Fruit fly (Drosophila melanogaster): ENCODE results near the gene Socs16D.

Socs16D gene

dm6 chrX:17852457-17852856 lies 25.1 kb upstream of the Socs16D start, which contains the start of gene CG32554:
Gene CG32554 (minus strand): TSS chrX:17852685.
- TF ChIP-seq CG8478 (optimal IDR thresholded peaks at IDR 0.05): no peak
- TF ChIP-seq usp (GFP tag; optimal IDR thresholded peaks at IDR 0.05): no peak
- no peak for TF ChIP-seq Dll (optimal IDR thresholded peaks at IDR 0.05)
- no peak for TF ChIP-seq EcR (GFP tag; optimal IDR thresholded peaks at IDR 0.05)
- no peak for TF ChIP-seq pan (optimal IDR thresholded peaks at IDR 0.05)
- no peak for TF ChIP-seq psq (optimal IDR thresholded peaks at IDR 0.05)

- TF ChIP-seq pan (optimal IDR thresholded peaks at IDR 0.05): no peak
- no peak for TF ChIP-seq Dll (optimal IDR thresholded peaks at IDR 0.05)
Observed at dm6 chrX:17850179-17850578, 22.8 kb upstream of the Socs16D start, which contains the start of the genes CG15814 and Spt7. Gene CG15814 (minus strand): TSS chrX:17850342. Gene Spt7 (plus strand): TSS chrX:17850460.

DNA sequence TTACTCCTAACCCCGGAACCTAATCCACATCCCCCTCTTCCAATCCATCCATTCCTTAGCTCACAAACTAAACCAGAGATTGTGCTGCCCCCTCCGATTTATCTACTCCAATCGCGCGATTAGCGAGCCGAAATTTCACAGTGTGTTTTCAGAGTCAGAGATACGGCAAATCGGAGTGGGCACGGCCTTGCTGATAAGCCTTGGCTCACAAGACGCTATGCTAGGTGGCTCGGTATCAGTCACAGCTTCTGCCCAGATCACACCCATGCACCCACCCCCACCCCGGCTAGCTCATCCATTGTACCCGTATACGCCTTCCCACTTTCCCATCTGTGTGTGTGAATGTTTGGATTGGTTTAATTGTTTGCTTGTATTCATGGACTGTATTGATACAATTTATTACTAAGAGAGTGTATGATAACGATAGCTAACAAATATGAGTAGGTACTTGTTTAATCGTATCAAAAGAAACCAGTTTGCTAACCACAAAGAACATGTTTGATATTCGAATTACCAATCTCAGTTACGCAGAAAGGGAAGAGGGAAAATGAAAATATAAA lies 18.5 kb upstream of the Socs16D start:
- no peak for TF ChIP-seq usp (GFP tag; optimal IDR thresholded peaks at IDR 0.05)
- no peak for TF ChIP-seq EcR (GFP tag; optimal IDR thresholded peaks at IDR 0.05)
- no peak for TF ChIP-seq pan (optimal IDR thresholded peaks at IDR 0.05)
- TF ChIP-seq Dll (optimal IDR thresholded peaks at IDR 0.05): no peak
- TF ChIP-seq psq (optimal IDR thresholded peaks at IDR 0.05): no peak
- TF ChIP-seq CG8478 (optimal IDR thresholded peaks at IDR 0.05): no peak

DNA sequence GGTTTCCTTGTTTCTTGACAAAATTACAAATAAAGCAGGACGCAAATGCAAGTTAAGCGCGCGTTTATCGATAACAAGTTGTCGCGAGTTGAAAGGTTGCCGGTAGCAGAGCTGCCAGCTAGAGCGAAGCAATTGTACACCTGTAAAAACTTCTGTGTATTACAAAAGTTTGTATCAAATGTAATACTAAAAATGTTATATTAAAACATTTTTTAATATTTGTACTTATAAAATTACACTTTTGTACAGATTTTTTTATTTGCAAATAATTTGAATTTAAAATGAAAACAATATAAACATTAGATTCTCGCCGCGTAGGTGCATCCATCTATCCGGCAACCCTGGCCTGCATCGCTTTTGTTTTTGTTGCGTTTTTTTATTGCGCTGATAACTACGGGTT lies 17.3 kb upstream of the Socs16D start, which contains the start of the genes CG8142 and Ucp4A:
CG8142 (minus strand) TSS at position 82 of the 400 bp plus-strand sequence.
Ucp4A (plus strand) TSS at position 327 of the 400 bp plus-strand sequence.
- TF ChIP-seq psq (optimal IDR thresholded peaks at IDR 0.05) (no peak), pan (optimal IDR thresholded peaks at IDR 0.05) (no peak), EcR (GFP tag; optimal IDR thresholded peaks at IDR 0.05) (no peak), usp (GFP tag; optimal IDR thresholded peaks at IDR 0.05) (no peak), Dll (optimal IDR thresholded peaks at IDR 0.05) (no peak), CG8478 (optimal IDR thresholded peaks at IDR 0.05) (no peak)

DNA sequence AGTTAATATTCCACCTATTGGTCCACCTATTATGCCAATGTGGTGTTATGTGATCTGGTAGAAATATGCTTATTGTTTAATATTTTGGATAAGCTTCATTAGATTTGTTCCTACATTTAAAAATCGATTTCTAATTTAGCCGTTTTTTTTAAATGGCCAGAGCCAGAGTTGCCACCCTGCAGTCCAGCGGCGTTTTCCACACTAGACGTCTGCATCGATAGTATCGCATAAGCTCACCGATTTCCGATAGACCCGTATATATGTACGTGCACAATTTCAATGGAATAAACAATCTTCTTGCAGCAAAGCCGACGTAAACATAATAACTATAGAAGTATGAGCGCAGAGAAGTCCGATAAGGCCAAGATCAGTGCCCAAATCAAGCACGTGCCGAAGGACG lies 14.6 kb upstream of the Socs16D start, which contains the start of gene Taf9:
Taf9 (plus strand) TSS at position 239 of the 400 bp plus-strand sequence.
- TF ChIP-seq CG8478 (optimal IDR thresholded peaks at IDR 0.05) (no peak), EcR (GFP tag; optimal IDR thresholded peaks at IDR 0.05) (no peak), usp (GFP tag; optimal IDR thresholded peaks at IDR 0.05) (no peak), Dll (optimal IDR thresholded peaks at IDR 0.05) (no peak), pan (optimal IDR thresholded peaks at IDR 0.05) (no peak), psq (optimal IDR thresholded peaks at IDR 0.05) (no peak)

DNA sequence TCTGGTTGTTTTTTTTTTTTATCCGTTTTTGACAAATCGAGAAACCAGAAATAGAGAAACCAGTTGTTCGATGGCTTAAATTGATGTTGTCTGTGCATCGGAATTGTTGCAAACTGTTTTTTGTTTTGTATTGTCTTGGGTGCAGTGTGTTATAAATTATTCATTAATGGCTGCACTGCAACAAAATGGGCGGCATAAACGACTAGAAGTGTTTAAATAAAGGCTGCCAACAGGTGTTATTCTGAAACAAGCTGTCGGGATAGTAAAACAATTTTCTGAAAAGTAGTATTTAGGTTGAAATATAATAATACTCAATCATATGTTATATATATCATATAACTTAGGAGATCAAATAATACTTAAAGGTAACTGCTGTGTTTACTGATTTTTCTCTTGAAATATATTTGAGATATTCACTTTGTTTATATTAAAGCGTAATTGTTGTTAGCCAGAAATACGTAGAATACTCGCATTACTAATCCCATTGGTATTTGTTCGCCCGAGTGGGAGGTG lies 9.1 kb upstream of the Socs16D start:
- no peak for TF ChIP-seq psq (optimal IDR thresholded peaks at IDR 0.05)
- TF ChIP-seq CG8478 (optimal IDR thresholded peaks at IDR 0.05): no peak
- no peak for TF ChIP-seq Dll (optimal IDR thresholded peaks at IDR 0.05)
- TF ChIP-seq usp (GFP tag; optimal IDR thresholded peaks at IDR 0.05): no peak
- TF ChIP-seq EcR (GFP tag; optimal IDR thresholded peaks at IDR 0.05): no peak
- no peak for TF ChIP-seq pan (optimal IDR thresholded peaks at IDR 0.05)

DNA sequence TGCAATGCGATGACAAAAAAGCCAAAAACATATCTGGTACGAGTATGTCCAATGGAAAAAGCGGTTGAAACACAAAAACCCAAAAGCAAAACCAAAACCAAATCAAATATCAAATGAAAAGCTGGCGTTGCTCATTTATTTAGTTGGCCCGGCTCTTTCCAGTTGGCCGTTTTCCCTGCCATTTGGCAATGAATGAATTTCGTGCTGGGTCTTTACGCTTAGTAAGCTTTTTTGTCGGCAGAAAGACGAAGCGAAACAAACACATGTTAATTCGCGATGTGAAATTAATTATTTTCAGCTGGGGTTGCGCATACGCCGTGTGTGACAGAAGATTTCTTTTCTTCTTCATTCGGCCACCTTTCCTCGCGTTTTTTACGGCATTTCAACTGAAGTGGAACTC lies 7.4 kb upstream of the Socs16D start:
- TF ChIP-seq EcR (GFP tag; optimal IDR thresholded peaks at IDR 0.05) (no peak), usp (GFP tag; optimal IDR thresholded peaks at IDR 0.05) (no peak), CG8478 (optimal IDR thresholded peaks at IDR 0.05) (no peak), psq (optimal IDR thresholded peaks at IDR 0.05) (no peak), Dll (optimal IDR thresholded peaks at IDR 0.05) (no peak), pan (optimal IDR thresholded peaks at IDR 0.05) (no peak)

dm6 chrX:17833986-17834385 lies 6.6 kb upstream of the Socs16D start:
- no peak for TF ChIP-seq psq (optimal IDR thresholded peaks at IDR 0.05)
- TF ChIP-seq EcR (GFP tag; optimal IDR thresholded peaks at IDR 0.05): peak in 1 of 2 experiments; percentile 5
- TF ChIP-seq pan (optimal IDR thresholded peaks at IDR 0.05): no peak

DNA sequence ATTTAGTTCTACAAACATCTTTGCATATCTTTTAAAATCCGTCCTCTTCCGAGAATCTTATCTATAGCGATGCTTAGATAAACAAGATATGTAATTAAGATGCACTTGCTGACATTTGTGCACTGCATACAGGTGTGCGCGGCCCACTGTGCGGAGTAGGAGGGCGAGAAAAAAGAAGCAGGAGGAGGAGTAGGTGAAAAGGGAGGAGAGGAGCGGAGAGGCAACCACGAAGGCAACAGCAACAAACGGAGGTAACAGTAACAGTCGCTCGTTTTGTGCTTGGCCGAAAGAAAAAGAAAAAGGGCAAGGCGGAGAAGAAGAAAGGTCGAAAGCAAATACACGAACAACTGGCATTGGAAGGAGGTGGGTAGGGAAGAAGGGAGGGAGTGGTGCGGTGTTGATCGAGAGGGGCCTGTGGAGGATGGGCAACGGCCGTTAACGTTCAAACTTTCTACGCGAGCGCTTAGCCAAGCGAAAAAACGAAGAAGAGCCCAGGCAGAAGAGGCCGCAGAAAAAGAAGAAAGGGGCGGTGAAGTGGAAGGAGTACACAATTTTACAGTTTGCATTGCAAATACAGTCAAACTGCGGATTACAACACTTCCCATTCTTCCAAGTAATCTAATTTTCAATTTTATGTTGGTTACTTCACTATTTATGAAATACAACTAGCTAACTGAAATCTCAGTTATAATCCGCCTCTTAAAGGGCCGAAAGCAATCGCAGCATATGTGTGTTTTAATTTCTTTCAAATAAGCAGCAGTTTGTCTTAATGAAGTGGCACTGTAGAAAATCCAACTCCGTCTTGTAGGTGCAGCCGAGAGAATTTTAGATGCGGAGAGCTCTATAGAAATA lies 5.0 kb upstream of the Socs16D start:
- no peak for TF ChIP-seq Dll (optimal IDR thresholded peaks at IDR 0.05)
- TF ChIP-seq psq (optimal IDR thresholded peaks at IDR 0.05): no peak
- TF ChIP-seq EcR (GFP tag; optimal IDR thresholded peaks at IDR 0.05): no peak
- TF ChIP-seq CG8478 (optimal IDR thresholded peaks at IDR 0.05): no peak
- TF ChIP-seq usp (GFP tag; optimal IDR thresholded peaks at IDR 0.05): no peak
- no peak for TF ChIP-seq pan (optimal IDR thresholded peaks at IDR 0.05)

DNA sequence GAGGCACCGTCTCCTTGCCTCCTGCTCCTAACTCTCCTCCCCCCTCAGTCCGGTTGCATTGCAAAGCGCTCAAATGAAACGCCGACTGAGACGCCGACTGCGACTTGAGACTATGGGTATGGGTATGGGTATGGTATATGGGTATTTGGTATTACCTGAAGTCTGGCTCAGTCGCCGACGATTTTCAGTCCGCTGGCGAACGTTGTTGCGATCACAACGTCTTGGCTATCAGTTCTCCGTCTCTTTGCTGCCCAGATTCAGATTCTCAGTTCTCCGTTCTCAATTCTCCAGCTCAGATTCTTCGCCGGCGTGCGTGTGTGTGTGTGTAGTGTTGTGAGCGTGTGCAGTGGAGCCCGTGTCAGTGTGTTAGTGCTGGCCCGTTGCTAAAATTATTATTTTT lies 3.3 kb upstream of the Socs16D start, which contains the start of gene CG6398:
CG6398 (plus strand) TSS at position 185 of the 400 bp plus-strand sequence.
- TF ChIP-seq pan (optimal IDR thresholded peaks at IDR 0.05) (no peak), psq (optimal IDR thresholded peaks at IDR 0.05) (no peak), usp (GFP tag; optimal IDR thresholded peaks at IDR 0.05) (no peak), CG8478 (optimal IDR thresholded peaks at IDR 0.05) (no peak), EcR (GFP tag; optimal IDR thresholded peaks at IDR 0.05) (no peak), Dll (optimal IDR thresholded peaks at IDR 0.05) (no peak)

dm6 chrX:17830211-17830616 lies 2.9 kb upstream of the Socs16D start:
- TF ChIP-seq pan (optimal IDR thresholded peaks at IDR 0.05) (no peak), usp (GFP tag; optimal IDR thresholded peaks at IDR 0.05) (no peak), EcR (GFP tag; optimal IDR thresholded peaks at IDR 0.05) (no peak), psq (optimal IDR thresholded peaks at IDR 0.05) (no peak), CG8478 (optimal IDR thresholded peaks at IDR 0.05) (no peak), Dll (optimal IDR thresholded peaks at IDR 0.05) (no peak)

Data from whole organism.